Worm (Caenorhabditis elegans): ENCODE data around the gene F47B8.2.

- no peak for TF ChIP-seq W03F9.2 (tag; optimal IDR thresholded peaks at IDR 0.05)
- TF ChIP-seq him-1 (tag; optimal IDR thresholded peaks at IDR 0.05): no peak
Measured at ce11 chrV:14268616-14269015, 47.8 kb downstream of the F47B8.2 start, which contains the start of gene F40G12.4.

All from whole organism, L4/young adult.